Worm (Caenorhabditis elegans) whole organism, late embryonic: ENCODE measurements around the gene F14D12.1.

Experiments
- eyg-1 ChIP-seq: sonication (generic microtip); optimal IDR thresholded peaks from 2 replicates; lab custom pipeline; 2016; ENCODE audit warnings: missing genotype, missing genetic modification characterization, missing compliant biosample characterization
- sdc-2 ChIP-seq: sonication (generic microtip); optimal IDR thresholded peaks from 2 replicates; lab custom pipeline; 2016; ENCODE audit warnings: missing genotype, missing genetic modification characterization, missing compliant biosample characterization
- unc-42 ChIP-seq: sonication (generic microtip); optimal IDR thresholded peaks from 2 replicates; lab custom pipeline; 2016; ENCODE audit warnings: missing genotype, missing genetic modification characterization, missing compliant biosample characterization

The F14D12.1 gene

DNA sequence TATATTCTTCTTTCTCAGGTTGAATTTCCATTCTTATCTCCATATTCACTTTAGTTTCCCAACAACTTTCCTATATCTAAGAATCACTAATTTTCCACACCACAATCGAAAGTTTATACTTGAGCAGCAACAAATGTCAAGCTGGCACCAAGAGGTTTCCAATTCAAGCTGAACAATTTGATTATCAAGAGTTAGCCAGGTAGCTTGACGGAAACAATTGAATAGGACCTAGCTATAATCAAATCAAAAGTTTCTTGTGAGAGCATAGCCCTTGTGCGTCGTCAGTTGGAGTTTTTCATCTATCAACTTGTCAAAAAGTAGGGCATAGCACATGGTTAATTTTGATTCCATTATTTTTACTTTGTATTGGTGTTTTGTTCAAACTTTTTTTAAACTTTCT, 52.0 kb downstream of the F14D12.1 start:
- no peak for TF ChIP-seq eyg-1 (tag; lab: Kevin White, UChicago)
- TF ChIP-seq unc-42 (tag; lab: Kevin White, UChicago): peak; percentile 2
- no peak for TF ChIP-seq sdc-2 (tag; lab: Kevin White, UChicago)
